Worm (Caenorhabditis elegans) whole organism, L4/young adult: ENCODE data around the gene C44H4.4.

Experiments used
- W03F9.2 ChIP-seq: fragments of 150-350 bp; optimal IDR thresholded peaks from 2 replicates; lab custom pipeline; 2014; ENCODE audit warnings: missing biosample characterization, missing genetic modification characterization
- him-1 ChIP-seq: sonication (generic microtip); optimal IDR thresholded peaks from 2 replicates; lab custom pipeline; 2016; ENCODE audit warnings: missing genotype, missing genetic modification reagents, missing genetic modification characterization, missing compliant biosample characterization

ce11 chrX:14589051-14589736 lies at the start of gene C44H4.4, which contains the start of gene tap-1:
- TF ChIP-seq him-1 = no peak
- TF ChIP-seq W03F9.2 (tag; lab: Kevin White, UChicago) = no peak
